Fruit fly (Drosophila melanogaster) whole organism, wandering third instar larva: ENCODE results near the gene CG8010.

ENCODE experiments used
- Abd-B ChIP-seq: fragments of >200 bp; optimal IDR thresholded peaks from 2 replicates; lab custom pipeline; 2017; ENCODE audit warnings: missing biosample characterization, missing genetic modification characterization
- CG9705 ChIP-seq: fragments of 200-800 bp; sonication (Bioruptor generic); optimal IDR thresholded peaks from 2 replicates; lab custom pipeline; 2018; ENCODE audit warnings: missing biosample characterization, mild to moderate bottlenecking, missing genetic modification characterization
- CrebA ChIP-seq: fragments of 200-800 bp; sonication (Bioruptor generic); optimal IDR thresholded peaks from 2 replicates; lab custom pipeline; 2016; ENCODE audit warnings: missing biosample characterization, mild to moderate bottlenecking, missing genetic modification characterization, borderline replicate concordance
- Dfd ChIP-seq: fragments of >200 bp; optimal IDR thresholded peaks from 2 replicates; lab custom pipeline; 2017; ENCODE audit warnings: missing biosample characterization, missing genetic modification characterization
- Dif ChIP-seq: fragments of 200-275, 200-300 bp; sonication (Bioruptor generic); optimal IDR thresholded peaks from 2 replicates; lab custom pipeline; 2018; ENCODE audit warnings: missing biosample characterization, missing genetic modification characterization; ENCODE audit not compliant: partially characterized antibody
- GATAd ChIP-seq: sonication (Bioruptor generic); optimal IDR thresholded peaks from 2 replicates; lab custom pipeline; 2016; ENCODE audit warnings: missing biosample characterization, missing genetic modification characterization
- HLH106 ChIP-seq: fragments of 200-800 bp; optimal IDR thresholded peaks from 3 replicates; lab custom pipeline; 2019; ENCODE audit warnings: missing biosample characterization, mild to moderate bottlenecking, missing genetic modification characterization, moderate library complexity
- Hnf4 ChIP-seq: fragments of 200-800 bp; sonication (Bioruptor generic); optimal IDR thresholded peaks from 2 replicates; lab custom pipeline; 2016; ENCODE audit warnings: missing biosample characterization, mild to moderate bottlenecking, missing genetic modification characterization
- Hr78 ChIP-seq: fragments of >200 bp; optimal IDR thresholded peaks from 2 replicates; lab custom pipeline; 2017; ENCODE audit warnings: missing biosample characterization, missing genetic modification characterization
- Hr83 ChIP-seq: fragments of 200-300 bp; sonication (Bioruptor generic); optimal IDR thresholded peaks from 2 replicates; lab custom pipeline; 2016; ENCODE audit warnings: missing biosample characterization, mild to moderate bottlenecking, missing genetic modification characterization, moderate library complexity; ENCODE audit not compliant: poor library complexity, severe bottlenecking
- Jra ChIP-seq: sonication (Bioruptor generic); optimal IDR thresholded peaks from 2 replicates; lab custom pipeline; 2016; ENCODE audit warnings: missing biosample characterization, missing genetic modification characterization
- Mio ChIP-seq: sonication (Bioruptor generic); optimal IDR thresholded peaks from 2 replicates; lab custom pipeline; 2016; ENCODE audit warnings: missing biosample characterization, missing genetic modification characterization
- N ChIP-seq: fragments of >200 bp; optimal IDR thresholded peaks from 2 replicates; lab custom pipeline; 2018; ENCODE audit warnings: missing biosample characterization, missing external identifiers, missing genetic modification characterization
- OdsH ChIP-seq: fragments of 200-800 bp; sonication (Bioruptor generic); optimal IDR thresholded peaks from 2 replicates; lab custom pipeline; 2016; ENCODE audit warnings: missing biosample characterization, mild to moderate bottlenecking, missing genetic modification characterization
- Rel ChIP-seq, 2 experiments: fragments of 200-800 bp; sonication (Bioruptor generic) in 1 of 2; optimal IDR thresholded peaks; 2 replicates in 1 of 2; 3 replicates in 1 of 2; lab custom pipeline; 2016 to 2019; ENCODE audit warnings: mild to moderate bottlenecking in 2 of 2, missing biosample characterization in 2 of 2, missing genetic modification characterization in 2 of 2, moderate library complexity in 1 of 2
- Sp1 ChIP-seq: fragments of 200-800 bp; sonication (Bioruptor generic); optimal IDR thresholded peaks from 3 replicates; lab custom pipeline; 2019; ENCODE audit warnings: missing biosample characterization, mild to moderate bottlenecking, missing genetic modification characterization, moderate library complexity
- Vsx2 ChIP-seq: fragments of 200-300, 225-300 bp; sonication (Bioruptor generic); optimal IDR thresholded peaks from 2 replicates; lab custom pipeline; 2018; ENCODE audit warnings: missing biosample characterization, missing genetic modification characterization; ENCODE audit not compliant: partially characterized antibody
- br ChIP-seq: fragments of 200-800 bp; sonication (Bioruptor generic); optimal IDR thresholded peaks from 2 replicates; lab custom pipeline; 2016; ENCODE audit warnings: missing biosample characterization, missing genetic modification characterization
- brk ChIP-seq: fragments of 200-800 bp; sonication (Bioruptor generic); optimal IDR thresholded peaks from 2 replicates; lab custom pipeline; 2016; ENCODE audit warnings: missing biosample characterization, mild to moderate bottlenecking, missing genetic modification characterization
- dl ChIP-seq, 2 experiments: fragments of 175-275, 200-275 bp in 1 of 2; fragments of 200-275 bp in 1 of 2; sonication (Bioruptor generic); optimal IDR thresholded peaks; lab custom pipeline; 2018; ENCODE audit warnings: mild to moderate bottlenecking in 2 of 2, missing biosample characterization in 2 of 2, missing genetic modification characterization in 2 of 2, moderate library complexity in 2 of 2; ENCODE audit not compliant: partially characterized antibody in 2 of 2, insufficient read depth in 1 of 2
- dmrt93B ChIP-seq: fragments of 200-800 bp; sonication (Bioruptor generic); optimal IDR thresholded peaks from 2 replicates; lab custom pipeline; 2018; ENCODE audit warnings: missing biosample characterization, mild to moderate bottlenecking, missing genetic modification characterization
- dsf ChIP-seq: sonication (Bioruptor generic); optimal IDR thresholded peaks from 2 replicates; lab custom pipeline; 2016; ENCODE audit warnings: missing biosample characterization, missing genetic modification characterization, borderline replicate concordance
- ey ChIP-seq: fragments of 200-800 bp; sonication (Bioruptor generic); optimal IDR thresholded peaks from 2 replicates; lab custom pipeline; 2016; ENCODE audit warnings: missing biosample characterization, missing genetic modification characterization
- foxo ChIP-seq, 2 experiments: fragments of 200-800 bp; sonication (Bioruptor generic); optimal IDR thresholded peaks; 2 replicates in 1 of 2; 3 replicates in 1 of 2; lab custom pipeline; 2016 to 2017; ENCODE audit warnings: missing biosample characterization in 2 of 2, missing genetic modification characterization in 2 of 2
- fru ChIP-seq: fragments of 200-800 bp; sonication (Bioruptor generic); optimal IDR thresholded peaks from 3 replicates; lab custom pipeline; 2016; ENCODE audit warnings: missing biosample characterization, mild to moderate bottlenecking, missing genetic modification characterization
- h ChIP-seq: fragments of 200-800 bp; sonication (Bioruptor generic); optimal IDR thresholded peaks from 3 replicates; lab custom pipeline; 2016; ENCODE audit warnings: missing biosample characterization, mild to moderate bottlenecking, missing genetic modification characterization
- jim ChIP-seq: fragments of 175-275, 200-325 bp; sonication (Bioruptor generic); optimal IDR thresholded peaks from 2 replicates; lab custom pipeline; 2016; ENCODE audit warnings: missing biosample characterization, mild to moderate bottlenecking, missing genetic modification characterization
- lola ChIP-seq: fragments of >200 bp; optimal IDR thresholded peaks from 2 replicates; lab custom pipeline; 2017; ENCODE audit warnings: missing biosample characterization, missing genetic modification characterization
- pan ChIP-seq: fragments of >200 bp; optimal IDR thresholded peaks from 2 replicates; lab custom pipeline; 2017
- psq ChIP-seq: fragments of 200-800 bp; sonication (Bioruptor generic); optimal IDR thresholded peaks from 3 replicates; lab custom pipeline; 2017; ENCODE audit warnings: missing biosample characterization, mild to moderate bottlenecking, missing genetic modification characterization, moderate library complexity
- rgr ChIP-seq: fragments of 200-800 bp; sonication (Bioruptor generic); optimal IDR thresholded peaks from 3 replicates; lab custom pipeline; 2016; ENCODE audit warnings: missing biosample characterization, mild to moderate bottlenecking, missing genetic modification characterization
- sage ChIP-seq: fragments of 200-800 bp; sonication (Bioruptor generic); optimal IDR thresholded peaks from 2 replicates; lab custom pipeline; 2016; ENCODE audit warnings: missing biosample characterization, mild to moderate bottlenecking, missing genetic modification characterization
- sv ChIP-seq: fragments of 200-800 bp; sonication (Bioruptor generic); optimal IDR thresholded peaks from 3 replicates; lab custom pipeline; 2016; ENCODE audit warnings: missing biosample characterization, missing genetic modification characterization
- tai ChIP-seq: sonication (Bioruptor generic); optimal IDR thresholded peaks from 2 replicates; lab custom pipeline; 2016; ENCODE audit warnings: missing biosample characterization, missing genetic modification characterization
- usp ChIP-seq: fragments of >200 bp; optimal IDR thresholded peaks from 2 replicates; lab custom pipeline; 2017; ENCODE audit warnings: missing biosample characterization, missing genetic modification characterization
- woc ChIP-seq: sonication (Bioruptor generic); optimal IDR thresholded peaks from 2 replicates; lab custom pipeline; 2016; ENCODE audit warnings: missing biosample characterization, mild to moderate bottlenecking, missing genetic modification characterization

The CG8010 gene

DNA sequence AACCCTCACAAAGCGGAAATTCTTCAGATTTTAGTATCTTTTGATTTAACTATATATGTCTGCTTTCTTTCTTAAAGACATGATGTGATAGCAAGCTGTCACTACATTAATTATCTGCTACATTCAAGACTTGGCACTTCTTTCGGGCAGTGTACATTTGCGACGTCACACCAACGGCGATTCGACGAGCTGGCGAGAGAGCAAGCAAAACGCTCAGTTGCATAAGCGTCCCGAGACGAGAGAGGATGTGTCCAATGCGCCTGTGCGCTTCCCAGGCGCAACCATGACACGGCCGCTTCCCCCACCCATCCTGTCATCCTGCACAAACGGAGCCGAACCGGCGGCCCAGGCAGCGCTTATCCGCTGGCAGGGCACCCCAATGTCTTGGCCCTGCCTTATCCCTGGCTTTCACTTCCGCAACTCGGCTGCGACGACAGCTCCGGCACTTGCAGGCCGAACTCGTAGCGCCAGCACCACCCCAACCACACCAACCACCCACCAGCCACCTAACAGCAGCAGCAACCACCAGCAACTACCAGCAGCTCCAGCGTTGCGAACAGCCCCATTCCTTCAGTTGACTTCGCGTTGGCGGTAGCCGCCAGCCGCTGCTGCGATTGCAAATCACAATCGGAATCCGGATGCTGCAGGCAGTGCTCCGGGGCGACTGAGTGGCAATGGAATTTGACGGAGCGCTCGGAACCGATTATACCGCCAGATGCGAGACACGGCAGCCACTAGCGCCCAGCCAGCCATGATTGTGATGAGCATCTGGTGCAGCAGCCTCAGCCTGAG, 20.1 kb downstream of the CG8010 start, which contains the start of gene Hs3st-B:
Hs3st-B (plus strand) TSS at position 214 of the 792 bp plus-strand sequence.
- TF ChIP-seq Rel (GFP tag; optimal IDR thresholded peaks at IDR 0.05; lab: Kevin White, UChicago) (no peak), Rel (tag; optimal IDR thresholded peaks at IDR 0.05; lab: Kevin White, UChicago) (no peak), sv (GFP tag; lab: Kevin White, UChicago) (no peak), CrebA (GFP tag; lab: Kevin White, UChicago) (no peak), woc (GFP tag; lab: Kevin White, UChicago) (no peak), Hr78 (no peak), tai (GFP tag; lab: Kevin White, UChicago) (no peak), jim (GFP tag; lab: Kevin White, UChicago) (no peak), Dfd (no peak), ey (GFP tag; lab: Kevin White, UChicago) (no peak), OdsH (GFP tag; lab: Kevin White, UChicago) (no peak)

DNA sequence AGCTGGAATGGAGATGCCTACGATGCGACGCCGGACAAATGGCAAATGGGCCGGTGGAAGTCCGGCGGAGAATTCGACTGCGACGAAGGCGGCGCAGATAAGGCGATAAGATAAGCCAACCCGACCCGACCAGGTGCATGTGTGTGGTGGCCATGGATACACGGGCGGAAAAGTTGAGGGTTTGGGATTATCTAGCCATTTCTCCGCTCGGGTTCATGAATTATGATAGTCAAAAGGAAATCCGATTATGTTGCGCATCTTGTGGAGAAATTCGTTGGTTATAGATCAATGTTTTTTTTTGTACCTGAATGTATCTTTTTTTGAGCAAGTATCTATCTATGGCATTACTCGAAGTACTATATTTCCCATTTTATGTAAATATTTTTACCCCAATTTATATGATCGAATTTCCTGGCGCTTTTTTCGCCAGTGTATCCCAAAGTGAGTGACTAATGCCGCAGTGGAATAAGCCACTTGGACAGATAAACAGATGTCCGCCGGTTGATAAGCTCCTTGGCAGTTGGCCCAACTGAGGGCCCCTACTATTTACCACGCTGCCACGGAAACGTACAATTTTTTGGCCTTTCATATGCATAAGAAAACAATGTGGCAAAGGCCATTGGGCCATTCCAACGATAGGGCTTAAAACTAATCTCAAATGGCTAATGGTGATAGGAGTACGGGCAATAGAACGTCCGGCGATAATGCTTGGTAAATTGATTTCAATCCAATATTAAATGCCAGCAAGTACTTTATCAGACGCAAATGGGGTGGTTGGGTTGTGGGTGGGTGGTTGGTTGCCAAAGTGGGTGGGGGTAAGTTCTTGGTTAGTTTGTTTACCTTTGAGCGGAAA, 21.3 kb downstream of the CG8010 start, which contains the start of gene CG7992:
CG7992 (minus strand) TSS at position 51 of the 853 bp plus-strand sequence.
- TF ChIP-seq Jra (GFP tag; lab: Kevin White, UChicago): peak; percentile 51
- TF ChIP-seq Rel (GFP tag; optimal IDR thresholded peaks at IDR 0.05; lab: Kevin White, UChicago): no peak
- no peak for TF ChIP-seq Rel (tag; optimal IDR thresholded peaks at IDR 0.05; lab: Kevin White, UChicago)
- TF ChIP-seq Abd-B (GFP tag; lab: Kevin White, UChicago): no peak
- no peak for TF ChIP-seq woc (GFP tag; lab: Kevin White, UChicago)
- TF ChIP-seq br (GFP tag; lab: Kevin White, UChicago): peak; percentile 55
- TF ChIP-seq HLH106 (tag; lab: Kevin White, UChicago): peak; percentile 34
- no peak for TF ChIP-seq usp (GFP tag; lab: Kevin White, UChicago)
- peak in 1 of 2 experiments; percentile 79 for TF ChIP-seq foxo (GFP tag; optimal IDR thresholded peaks at IDR 0.05; lab: Kevin White, UChicago)
- peak; percentile 79 for TF ChIP-seq h (GFP tag; lab: Kevin White, UChicago)
- peak; percentile 65 for TF ChIP-seq rgr (GFP tag; lab: Kevin White, UChicago)
- peak; percentile 29 for TF ChIP-seq sv (GFP tag; lab: Kevin White, UChicago)
- TF ChIP-seq N (GFP tag; lab: Kevin White, UChicago): no peak
- TF ChIP-seq Hr83: no peak
- TF ChIP-seq OdsH (GFP tag; lab: Kevin White, UChicago): peak; percentile 66
- peak; percentile 73 for TF ChIP-seq Sp1
- no peak for TF ChIP-seq Mio (GFP tag; lab: Kevin White, UChicago)
- peak; percentile 10 for TF ChIP-seq CG9705 (GFP tag; lab: Kevin White, UChicago)
- TF ChIP-seq psq (GFP tag; lab: Kevin White, UChicago): peak; percentile 62
- peak; percentile 66 for TF ChIP-seq ey (GFP tag; lab: Kevin White, UChicago)
- no peak for TF ChIP-seq dmrt93B (GFP tag; lab: Kevin White, UChicago)
- peak; percentile 78 for TF ChIP-seq fru (GFP tag; lab: Kevin White, UChicago)
- TF ChIP-seq tai (GFP tag; lab: Kevin White, UChicago): no peak

DNA sequence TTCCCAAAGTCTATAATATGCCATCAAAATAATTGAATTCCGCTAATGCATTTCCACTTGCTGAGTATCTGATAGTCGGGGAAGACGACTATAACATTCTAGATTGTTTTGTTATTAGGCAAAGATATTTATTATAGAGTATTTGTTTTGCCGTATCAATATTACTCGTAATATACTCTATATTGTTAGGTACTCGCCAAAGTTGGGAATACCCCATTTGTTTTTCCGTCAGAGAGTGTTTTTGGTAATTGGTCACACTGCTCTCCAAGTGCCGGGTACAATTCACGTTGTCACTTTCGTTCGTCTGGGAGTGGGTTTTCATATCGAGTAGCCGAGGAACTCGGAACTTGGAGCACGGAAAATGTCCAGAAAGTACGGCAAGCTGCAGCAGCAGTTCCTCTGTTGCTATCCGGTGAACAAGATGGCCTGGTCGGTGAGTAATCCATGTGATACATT, 25.3 kb downstream of the CG8010 start, which contains the start of gene CG7889:
CG7889 (plus strand) TSS at position 253 of the 456 bp plus-strand sequence.
- peak; percentile 13 for TF ChIP-seq fru (GFP tag; lab: Kevin White, UChicago)
- no peak for TF ChIP-seq br (GFP tag; lab: Kevin White, UChicago)
- TF ChIP-seq foxo (GFP tag; optimal IDR thresholded peaks at IDR 0.05; lab: Kevin White, UChicago): peak in 1 of 2 experiments; percentile 49
- no peak for TF ChIP-seq ey (GFP tag; lab: Kevin White, UChicago)
- TF ChIP-seq GATAd (GFP tag; lab: Kevin White, UChicago): no peak
- no peak for TF ChIP-seq Dfd
- no peak for TF ChIP-seq Hnf4 (GFP tag; lab: Kevin White, UChicago)
- TF ChIP-seq Dif (GFP tag; lab: Kevin White, UChicago): no peak
- TF ChIP-seq Vsx2: no peak
- no peak for TF ChIP-seq Jra (GFP tag; lab: Kevin White, UChicago)
- TF ChIP-seq rgr (GFP tag; lab: Kevin White, UChicago): peak; percentile 17
- TF ChIP-seq lola (GFP tag; lab: Kevin White, UChicago): no peak
- TF ChIP-seq pan (lab: Kevin White, UChicago): no peak
- no peak for TF ChIP-seq Hr83
- no peak for TF ChIP-seq CG9705 (GFP tag; lab: Kevin White, UChicago)
- no peak for TF ChIP-seq Rel (GFP tag; optimal IDR thresholded peaks at IDR 0.05; lab: Kevin White, UChicago)
- TF ChIP-seq Rel (tag; optimal IDR thresholded peaks at IDR 0.05; lab: Kevin White, UChicago): peak; percentile 78
- no peak for TF ChIP-seq dsf (GFP tag; lab: Kevin White, UChicago)
- no peak for TF ChIP-seq Abd-B (GFP tag; lab: Kevin White, UChicago)
- TF ChIP-seq HLH106 (tag; lab: Kevin White, UChicago): peak; percentile 51
- TF ChIP-seq jim (GFP tag; lab: Kevin White, UChicago): no peak
- no peak for TF ChIP-seq brk
- no peak for TF ChIP-seq CrebA (GFP tag; lab: Kevin White, UChicago)
- TF ChIP-seq tai (GFP tag; lab: Kevin White, UChicago): no peak
- TF ChIP-seq dmrt93B (GFP tag; lab: Kevin White, UChicago): no peak
- no peak for TF ChIP-seq N (GFP tag; lab: Kevin White, UChicago)
- peak; percentile 44 for TF ChIP-seq h (GFP tag; lab: Kevin White, UChicago)
- TF ChIP-seq sage (GFP tag; lab: Kevin White, UChicago): no peak
- TF ChIP-seq OdsH (GFP tag; lab: Kevin White, UChicago): no peak
- TF ChIP-seq Sp1: no peak
- no peak for TF ChIP-seq Hr78
- TF ChIP-seq woc (GFP tag; lab: Kevin White, UChicago): peak; percentile 38
- TF ChIP-seq dl (GFP tag; optimal IDR thresholded peaks at IDR 0.05; lab: Kevin White, UChicago; ENCODE audit: insufficient read depth in 1 of 2, partially characterized antibody in 2 of 2): no peak
